Worm (Caenorhabditis elegans): ENCODE measurements around the gene F57C7.4.

The F57C7.4 gene

ce11 chrX:10542313-10543048 is 46.9 kb downstream of the F57C7.4 start, which contains the start of the genes F59F5.3 and F59F5.4:
TSS of gene F59F5.3 (minus strand) at chrX:10542413.
TSS of gene F59F5.4 (plus strand) at chrX:10542998.
- TF ChIP-seq unc-86 (tag; optimal IDR thresholded peaks at IDR 0.05) (no peak), sox-4 (tag; optimal IDR thresholded peaks at IDR 0.05) (no peak), ceh-6 (GFP tag; optimal IDR thresholded peaks at IDR 0.05) (no peak), ceh-19 (GFP tag; optimal IDR thresholded peaks at IDR 0.05) (no peak), ceh-45 (GFP tag; IDR thresholded peaks at IDR 0.05) (no peak), ztf-16 (tag; optimal IDR thresholded peaks at IDR 0.05) (no peak), eyg-1 (tag; optimal IDR thresholded peaks at IDR 0.05) (no peak), ceh-31 (tag; optimal IDR thresholded peaks at IDR 0.05) (no peak), fkh-6 (tag; optimal IDR thresholded peaks at IDR 0.05) (no peak), sox-2 (GFP tag; IDR thresholded peaks at IDR 0.05) (no peak)

- TF ChIP-seq tbx-2 (tag; optimal IDR thresholded peaks at IDR 0.05) = no peak
- no peak for TF ChIP-seq unc-3 (GFP tag; conservative IDR thresholded peaks at IDR 0.05)
- no peak for TF ChIP-seq unc-3 (tag; optimal IDR thresholded peaks at IDR 0.05)
- no peak for TF ChIP-seq ceh-19 (GFP tag; optimal IDR thresholded peaks at IDR 0.05)
- no peak for TF ChIP-seq syd-9 (tag; optimal IDR thresholded peaks at IDR 0.05)
- TF ChIP-seq pqm-1 (tag; optimal IDR thresholded peaks at IDR 0.05) = no peak
- no peak for TF ChIP-seq ceh-6 (GFP tag; optimal IDR thresholded peaks at IDR 0.05)
- TF ChIP-seq lin-11 (tag; optimal IDR thresholded peaks at IDR 0.05) = no peak
- no peak for TF ChIP-seq odd-2 (tag; optimal IDR thresholded peaks at IDR 0.05)
- TF ChIP-seq zip-5 (tag; optimal IDR thresholded peaks at IDR 0.05) = no peak
- no peak for TF ChIP-seq hlh-13 (GFP tag; optimal IDR thresholded peaks at IDR 0.05)
- TF ChIP-seq npax-4 (tag; optimal IDR thresholded peaks at IDR 0.05) = no peak
- no peak for TF ChIP-seq ceh-45 (GFP tag; IDR thresholded peaks at IDR 0.05)
- TF ChIP-seq nhr-11 (tag; optimal IDR thresholded peaks at IDR 0.05) = no peak
- no peak for TF ChIP-seq nfya-1 (tag; optimal IDR thresholded peaks at IDR 0.05)
- TF ChIP-seq C08G9.2 (tag; optimal IDR thresholded peaks at IDR 0.05) = no peak
- no peak for TF ChIP-seq ets-4 (tag; optimal IDR thresholded peaks at IDR 0.05)
Observed at ce11 chrX:10541789-10542188, 47.6 kb downstream of the F57C7.4 start.

ce11 chrX:10534625-10535244 is 54.6 kb downstream of the F57C7.4 start:
- TF ChIP-seq T23F11.4 (GFP tag; optimal IDR thresholded peaks at IDR 0.05) (no peak), F13H6.1 (tag; optimal IDR thresholded peaks at IDR 0.05) (no peak), nhr-11 (tag; optimal IDR thresholded peaks at IDR 0.05) (no peak), pax-1 (tag; optimal IDR thresholded peaks at IDR 0.05) (no peak), rnt-1 (tag; optimal IDR thresholded peaks at IDR 0.05) (no peak), ceh-30 (tag; optimal IDR thresholded peaks at IDR 0.05) (no peak), nhr-232 (tag; optimal IDR thresholded peaks at IDR 0.05) (no peak), ztf-16 (tag; optimal IDR thresholded peaks at IDR 0.05) (no peak)

ce11 chrX:10533447-10533846 is 55.9 kb downstream of the F57C7.4 start, which contains the start of gene glo-3:
TSS of gene glo-3 (plus strand) at chrX:10533699.
- TF ChIP-seq ceh-22 (tag; optimal IDR thresholded peaks at IDR 0.05) (no peak), eyg-1 (tag; optimal IDR thresholded peaks at IDR 0.05) (no peak), ets-4 (tag; optimal IDR thresholded peaks at IDR 0.05) (no peak), ttx-3 (tag; optimal IDR thresholded peaks at IDR 0.05) (no peak), pha-4 (tag; optimal IDR thresholded peaks at IDR 0.05) (no peak), hlh-30 (tag; optimal IDR thresholded peaks at IDR 0.05; ENCODE audit: insufficient read depth) (no peak), ceh-34 (tag; optimal IDR thresholded peaks at IDR 0.05) (no peak), ceh-30 (tag; optimal IDR thresholded peaks at IDR 0.05) (no peak), pqm-1 (tag; optimal IDR thresholded peaks at IDR 0.05) (no peak), ceh-31 (tag; optimal IDR thresholded peaks at IDR 0.05) (no peak), ahr-1 (tag; optimal IDR thresholded peaks at IDR 0.05) (no peak), fkh-10 (GFP tag; optimal IDR thresholded peaks at IDR 0.05) (no peak), madf-2 (tag; optimal IDR thresholded peaks at IDR 0.05) (no peak), sox-2 (GFP tag; IDR thresholded peaks at IDR 0.05) (no peak), hlh-6 (tag; optimal IDR thresholded peaks at IDR 0.05) (no peak), pha-2 (tag; optimal IDR thresholded peaks at IDR 0.05) (no peak)

Data from whole organism, late embryonic.